Worm (Caenorhabditis elegans): Measurements from ENCODE around the gene rpl-9.

DNA sequence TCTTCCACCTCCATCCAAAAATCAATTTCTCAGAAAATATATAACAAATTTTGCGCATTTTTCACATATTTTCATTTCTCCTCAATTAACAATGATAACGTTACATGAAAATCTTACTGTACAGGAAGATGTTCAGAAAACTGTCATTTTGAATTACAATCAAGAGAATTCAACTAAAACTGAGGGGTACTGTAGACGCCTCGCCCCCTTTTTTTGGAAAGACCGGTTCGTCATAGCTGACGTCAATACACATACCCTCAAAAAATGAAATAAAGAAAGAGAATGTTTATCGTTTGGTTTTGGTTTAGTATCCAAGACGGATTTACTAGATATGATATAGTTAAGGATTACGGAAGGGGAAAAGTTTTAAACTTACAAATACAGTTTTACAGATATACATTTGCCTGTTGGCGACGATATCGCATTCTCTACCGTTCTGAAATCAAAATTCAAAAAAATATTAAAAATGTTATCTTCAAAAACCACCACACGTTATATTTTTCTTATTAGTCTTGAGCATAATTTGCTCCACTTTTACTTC is 14.6 kb downstream of the rpl-9 start:
- TF ChIP-seq flt-1 (GFP tag; IDR thresholded peaks at IDR 0.05), result no peak
- no peak for TF ChIP-seq ztf-29 (GFP tag; IDR thresholded peaks at IDR 0.05)
- TF ChIP-seq cog-1 (tag; optimal IDR thresholded peaks at IDR 0.05), result no peak
- TF ChIP-seq tab-1 (GFP tag; IDR thresholded peaks at IDR 0.05), result no peak
- no peak for TF ChIP-seq ztf-23 (GFP tag; IDR thresholded peaks at IDR 0.05)
- TF ChIP-seq ref-1 (GFP tag; conservative IDR thresholded peaks at IDR 0.05), result no peak
- no peak for TF ChIP-seq klf-2 (GFP tag; conservative IDR thresholded peaks at IDR 0.05)
- TF ChIP-seq T22C8.4 (GFP tag; IDR thresholded peaks at IDR 0.05), result no peak
